Worm (Caenorhabditis elegans) whole organism, L2 larva: ENCODE data around the gene F59B2.12.

Source experiments
- ama-1 ChIP-seq: fragments of 150-350 bp; optimal IDR thresholded peaks from 2 replicates; lab custom pipeline; 2018; ENCODE audit warnings: inconsistent platforms
- lin-39 ChIP-seq: fragments of 150-350 bp; optimal IDR thresholded peaks from 2 replicates; lab custom pipeline; 2014; ENCODE audit warnings: missing biosample characterization, missing genetic modification reagents, missing genetic modification characterization
- skn-1 ChIP-seq: sonication (generic microtip); optimal IDR thresholded peaks from 2 replicates; lab custom pipeline; 2017; ENCODE audit warnings: missing biosample characterization, missing genetic modification characterization
- unc-62 ChIP-seq: fragments of 150-350 bp; optimal IDR thresholded peaks from 2 replicates; lab custom pipeline; 2014; ENCODE audit warnings: missing biosample characterization, missing genetic modification reagents, missing genetic modification characterization
- ztf-11 ChIP-seq: sonication (generic microtip); optimal IDR thresholded peaks from 2 replicates; lab custom pipeline; 2017; ENCODE audit warnings: missing biosample characterization, missing genetic modification characterization

ce11 chrIII:9035037-9035436 lies 17.6 kb downstream of the F59B2.12 start:
- TF ChIP-seq skn-1 (tag; lab: Kevin White, UChicago), result no peak
- no peak for TF ChIP-seq ama-1 (lab: Kevin White, UChicago)
- TF ChIP-seq lin-39, result no peak
- no peak for TF ChIP-seq unc-62 (GFP tag; lab: Kevin White, UChicago)
- no peak for TF ChIP-seq ztf-11
